Worm (Caenorhabditis elegans): Measurements from ENCODE around the gene hars-1.

hars-1 gene

ce11 chrIV:10821672-10822304 is 37.0 kb upstream of the hars-1 start (continued):
- TF ChIP-seq mef-2 (tag; optimal IDR thresholded peaks at IDR 0.05), result no peak
- TF ChIP-seq unc-62 (GFP tag; optimal IDR thresholded peaks at IDR 0.05), result no peak
- TF ChIP-seq nhr-11 (tag; optimal IDR thresholded peaks at IDR 0.05), result peak; percentile 12
- TF ChIP-seq vab-15 (tag; optimal IDR thresholded peaks at IDR 0.05), result no peak
- no peak for TF ChIP-seq ces-1 (GFP tag; optimal IDR thresholded peaks at IDR 0.05)
- no peak for TF ChIP-seq lin-39 (tag; optimal IDR thresholded peaks at IDR 0.05)
- TF ChIP-seq hlh-17 (GFP tag; optimal IDR thresholded peaks at IDR 0.05; ENCODE audit: borderline replicate concordance), result no peak
- TF ChIP-seq sup-37 (GFP tag; optimal IDR thresholded peaks at IDR 0.05), result peak; percentile 20
- TF ChIP-seq lsy-2 (tag; optimal IDR thresholded peaks at IDR 0.05), result peak; percentile 70 to 93
- peak; percentile 52 for TF ChIP-seq snpc-4 (tag; optimal IDR thresholded peaks at IDR 0.05)
- no peak for TF ChIP-seq grh-1 (GFP tag; IDR thresholded peaks at IDR 0.05)
- peak; percentile 12 for TF ChIP-seq aly-2 (tag; optimal IDR thresholded peaks at IDR 0.05)
- no peak for TF ChIP-seq elt-2 (tag; optimal IDR thresholded peaks at IDR 0.05)
- peak; percentile 25 for TF ChIP-seq F16B12.6 (tag; optimal IDR thresholded peaks at IDR 0.05)
- peak; percentile 86 for TF ChIP-seq fkh-8 (tag; optimal IDR thresholded peaks at IDR 0.05)
- TF ChIP-seq zag-1 (tag; optimal IDR thresholded peaks at IDR 0.05), result peak; percentile 67
- TF ChIP-seq nhr-237 (tag; optimal IDR thresholded peaks at IDR 0.05), result peak; percentile 82
- TF ChIP-seq ztf-4 (tag; optimal IDR thresholded peaks at IDR 0.05), result peak; percentile 83
- peak; percentile 84 for TF ChIP-seq nhr-47 (tag; optimal IDR thresholded peaks at IDR 0.05)
- no peak for TF ChIP-seq ceh-63 (GFP tag; optimal IDR thresholded peaks at IDR 0.05)
- TF ChIP-seq efl-3 (GFP tag; optimal IDR thresholded peaks at IDR 0.05), result no peak
- peak in 1 of 2 experiments; percentile 32 for TF ChIP-seq ztf-11 (tag; optimal IDR thresholded peaks at IDR 0.05)
- TF ChIP-seq lin-35 (GFP tag; optimal IDR thresholded peaks at IDR 0.05), result peak; percentile 75 to 84
- TF ChIP-seq fos-1 (tag; optimal IDR thresholded peaks at IDR 0.05), result peak; percentile 86
- no peak for TF ChIP-seq ceh-90 (tag; optimal IDR thresholded peaks at IDR 0.05)
- TF ChIP-seq swsn-7 (tag; optimal IDR thresholded peaks at IDR 0.05), result peak; percentile 84
- no peak for TF ChIP-seq pag-3 (tag; optimal IDR thresholded peaks at IDR 0.05; ENCODE audit: borderline replicate concordance, insufficient read depth)
- TF ChIP-seq hlh-4 (tag; optimal IDR thresholded peaks at IDR 0.05), result no peak
- TF ChIP-seq pax-3 (tag; optimal IDR thresholded peaks at IDR 0.05), result peak; percentile 69
- TF ChIP-seq nhr-90 (tag; optimal IDR thresholded peaks at IDR 0.05; ENCODE audit: poor library complexity), result peak; percentile 67
- no peak for TF ChIP-seq fkh-4 (tag; optimal IDR thresholded peaks at IDR 0.05; ENCODE audit: borderline replicate concordance)
- TF ChIP-seq lin-15B (tag; optimal IDR thresholded peaks at IDR 0.05), result no peak
- no peak for TF ChIP-seq C34B4.2 (tag; optimal IDR thresholded peaks at IDR 0.05)
- no peak for TF ChIP-seq unc-98 (GFP tag; IDR thresholded peaks at IDR 0.05)
- no peak for TF ChIP-seq nhr-84 (tag; optimal IDR thresholded peaks at IDR 0.05)
- peak; percentile 89 for TF ChIP-seq nhr-20 (tag; optimal IDR thresholded peaks at IDR 0.05)
- peak; percentile 62 for TF ChIP-seq skn-1 (tag; optimal IDR thresholded peaks at IDR 0.05)
- TF ChIP-seq nhr-77 (tag; optimal IDR thresholded peaks at IDR 0.05), result peak; percentile 88
- TF ChIP-seq egl-13 (tag; optimal IDR thresholded peaks at IDR 0.05), result peak; percentile 34
- TF ChIP-seq tbx-2 (tag; optimal IDR thresholded peaks at IDR 0.05), result peak; percentile 86
- TF ChIP-seq xbp-1 (tag; optimal IDR thresholded peaks at IDR 0.05), result peak; percentile 63
- TF ChIP-seq lin-14 (GFP tag; optimal IDR thresholded peaks at IDR 0.05), result peak; percentile 93
- peak; percentile 39 to 55 (median 44) for TF ChIP-seq dpl-1 (GFP tag; optimal IDR thresholded peaks at IDR 0.05)
- no peak for TF ChIP-seq C04F5.9 (tag; optimal IDR thresholded peaks at IDR 0.05)
